Worm (Caenorhabditis elegans) whole organism, mixed stage, embryonic: ENCODE results near the gene D1086.3.

Source experiments
- M03D4.4 ChIP-seq: sonication (generic microtip); optimal IDR thresholded peaks from 2 replicates; lab custom pipeline; 2017; ENCODE audit warnings: mild to moderate bottlenecking, missing genetic modification characterization, missing compliant biosample characterization
- bed-3 ChIP-seq: fragments of 200-800 bp; sonication (Bioruptor generic); optimal IDR thresholded peaks from 3 replicates; lab custom pipeline; 2018; ENCODE audit warnings: mild to moderate bottlenecking, missing genetic modification characterization, moderate library complexity, missing compliant biosample characterization
- blmp-1 ChIP-seq: fragments of 150-350 bp; optimal IDR thresholded peaks from 2 replicates; lab custom pipeline; 2014; ENCODE audit warnings: missing biosample characterization, missing genetic modification characterization
- ceh-39 ChIP-seq: fragments of 150-350 bp; optimal IDR thresholded peaks from 2 replicates; lab custom pipeline; 2014; ENCODE audit warnings: missing biosample characterization, missing genetic modification characterization
- ceh-43 ChIP-seq: fragments of 200-800 bp; sonication (Bioruptor generic); optimal IDR thresholded peaks from 2 replicates; lab custom pipeline; 2018; ENCODE audit warnings: mild to moderate bottlenecking, missing genetic modification characterization, moderate library complexity, missing compliant biosample characterization
- ceh-83 ChIP-seq: fragments of 200-800 bp; sonication (Bioruptor generic); optimal IDR thresholded peaks from 2 replicates; lab custom pipeline; 2018; ENCODE audit warnings: mild to moderate bottlenecking, missing genetic modification characterization, missing compliant biosample characterization
- ces-1 ChIP-seq: fragments of 150-350 bp; optimal IDR thresholded peaks from 2 replicates; lab custom pipeline; 2014; ENCODE audit warnings: missing biosample characterization, missing genetic modification reagents, missing genetic modification characterization
- cnd-1 ChIP-seq: fragments of 200-800 bp; sonication (Bioruptor generic); optimal IDR thresholded peaks from 2 replicates; lab custom pipeline; 2018; ENCODE audit warnings: mild to moderate bottlenecking, missing genetic modification characterization, missing compliant biosample characterization
- drap-1 ChIP-seq: fragments of 200-800 bp; sonication (Bioruptor generic); optimal IDR thresholded peaks from 3 replicates; lab custom pipeline; 2018; ENCODE audit warnings: mild to moderate bottlenecking, missing genetic modification characterization, missing compliant biosample characterization
- elt-1 ChIP-seq: sonication (generic microtip); optimal IDR thresholded peaks from 2 replicates; lab custom pipeline; 2017; ENCODE audit warnings: missing genetic modification characterization, mild to moderate bottlenecking, missing compliant biosample characterization, antibody characterized with exemption, moderate library complexity, borderline replicate concordance; ENCODE audit not compliant: insufficient read depth
- elt-3 ChIP-seq: fragments of 150-350 bp; optimal IDR thresholded peaks from 2 replicates; lab custom pipeline; 2014; ENCODE audit warnings: missing biosample characterization, missing genetic modification characterization
- flh-1 ChIP-seq: fragments of 200-800 bp; sonication (Bioruptor generic); optimal IDR thresholded peaks from 2 replicates; lab custom pipeline; 2018; ENCODE audit warnings: mild to moderate bottlenecking, missing genetic modification characterization, moderate library complexity, missing compliant biosample characterization
- hlh-1 ChIP-seq: fragments of 150-350 bp; optimal IDR thresholded peaks from 2 replicates; lab custom pipeline; 2014; ENCODE audit warnings: missing biosample characterization, missing genetic modification reagents, missing genetic modification characterization
- lin-13 ChIP-seq: fragments of 150-350 bp; optimal IDR thresholded peaks from 2 replicates; lab custom pipeline; 2014; ENCODE audit warnings: missing biosample characterization, missing genetic modification characterization
- lin-32 ChIP-seq: fragments of 200-800 bp; sonication (Bioruptor generic); optimal IDR thresholded peaks from 2 replicates; lab custom pipeline; 2018; ENCODE audit warnings: mild to moderate bottlenecking, missing genetic modification characterization, missing compliant biosample characterization
- lsy-2 ChIP-seq: fragments of 150-350 bp; optimal IDR thresholded peaks from 2 replicates; lab custom pipeline; 2014; ENCODE audit warnings: missing biosample characterization, missing genetic modification characterization
- mab-5 ChIP-seq: fragments of 150-350 bp; optimal IDR thresholded peaks from 2 replicates; lab custom pipeline; 2014; ENCODE audit warnings: missing biosample characterization, missing genetic modification characterization
- mep-1 ChIP-seq: fragments of 150-350 bp; optimal IDR thresholded peaks from 2 replicates; lab custom pipeline; 2017; ENCODE audit warnings: missing biosample characterization, missing genetic modification reagents, missing genetic modification characterization, inconsistent platforms
- nhr-12 ChIP-seq: fragments of 150-350 bp; optimal IDR thresholded peaks from 2 replicates; lab custom pipeline; 2014; ENCODE audit warnings: missing biosample characterization, missing genetic modification characterization
- nhr-2 ChIP-seq: fragments of 150-350 bp; optimal IDR thresholded peaks from 2 replicates; lab custom pipeline; 2014; ENCODE audit warnings: missing biosample characterization, missing genetic modification characterization
- nhr-237 ChIP-seq: fragments of 150-350 bp; optimal IDR thresholded peaks from 2 replicates; lab custom pipeline; 2014; ENCODE audit warnings: missing biosample characterization, missing genetic modification characterization
- nhr-28 ChIP-seq: fragments of 150-350 bp; optimal IDR thresholded peaks from 2 replicates; lab custom pipeline; 2014; ENCODE audit warnings: missing biosample characterization, missing genetic modification characterization
- nhr-76 ChIP-seq: sonication (generic microtip); optimal IDR thresholded peaks from 2 replicates; lab custom pipeline; 2017; ENCODE audit warnings: missing biosample characterization, missing genetic modification characterization
- pha-4 ChIP-seq: fragments of 150-350 bp; optimal IDR thresholded peaks from 2 replicates; lab custom pipeline; 2018; ENCODE audit warnings: missing biosample characterization, missing genetic modification reagents, missing genetic modification characterization
- sem-2 ChIP-seq: fragments of 200-800 bp; sonication (Bioruptor generic); optimal IDR thresholded peaks from 2 replicates; lab custom pipeline; 2018; ENCODE audit warnings: mild to moderate bottlenecking, missing genetic modification characterization, missing compliant biosample characterization
- snpc-4 ChIP-seq: fragments of 150-350 bp; optimal IDR thresholded peaks from 2 replicates; lab custom pipeline; 2014; ENCODE audit warnings: missing biosample characterization, missing genetic modification characterization
- sptf-1 ChIP-seq: sonication (generic microtip); optimal IDR thresholded peaks from 2 replicates; lab custom pipeline; 2017; ENCODE audit warnings: mild to moderate bottlenecking, missing genetic modification characterization, moderate library complexity, missing compliant biosample characterization
- tbx-8 ChIP-seq: fragments of 200-800 bp; sonication (Bioruptor generic); optimal IDR thresholded peaks from 2 replicates; lab custom pipeline; 2018; ENCODE audit warnings: mild to moderate bottlenecking, missing genetic modification characterization, moderate library complexity, missing compliant biosample characterization
- unc-39 ChIP-seq: fragments of 150-350 bp; optimal IDR thresholded peaks from 2 replicates; lab custom pipeline; 2014; ENCODE audit warnings: missing biosample characterization, missing genetic modification characterization
- unc-62 ChIP-seq: fragments of 150-350 bp; optimal IDR thresholded peaks from 2 replicates; lab custom pipeline; 2014; ENCODE audit warnings: missing biosample characterization, missing genetic modification reagents, missing genetic modification characterization
- ztf-11 ChIP-seq: fragments of 150-350 bp; optimal IDR thresholded peaks from 2 replicates; lab custom pipeline; 2014; ENCODE audit warnings: missing biosample characterization, missing genetic modification characterization

The D1086.3 gene

DNA sequence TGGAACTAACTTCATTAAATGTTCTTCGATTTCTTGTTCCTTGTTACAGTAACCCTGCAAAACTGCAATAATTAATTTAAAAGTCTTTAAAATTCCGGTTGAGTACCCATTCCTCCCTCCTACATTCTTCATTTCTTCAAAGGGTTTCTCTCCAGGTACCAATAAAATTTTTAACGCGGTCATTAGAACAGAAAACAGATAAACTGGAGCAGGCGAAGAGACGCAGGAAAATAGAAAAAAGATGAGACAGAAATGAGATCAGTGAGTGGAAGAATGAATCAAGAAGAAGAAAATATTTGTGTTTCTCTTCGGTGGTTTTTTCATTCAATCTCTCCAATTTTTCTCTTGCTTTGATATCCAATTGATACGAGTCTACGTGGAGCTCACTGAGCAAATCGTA is 1.2 kb downstream of the D1086.3 start, which contains the start of gene D1086.8:
D1086.8 (plus strand) TSS at position 301 of the 400 bp plus-strand sequence.
- TF ChIP-seq lsy-2, result no peak
- TF ChIP-seq elt-1 (tag; lab: Kevin White, UChicago), result no peak
- no peak for TF ChIP-seq ceh-43 (GFP tag; lab: Kevin White, UChicago)
- TF ChIP-seq lin-32 (GFP tag; lab: Kevin White, UChicago), result no peak
- TF ChIP-seq mep-1 (tag; lab: Kevin White, UChicago), result no peak
- no peak for TF ChIP-seq hlh-1
- no peak for TF ChIP-seq mab-5

DNA sequence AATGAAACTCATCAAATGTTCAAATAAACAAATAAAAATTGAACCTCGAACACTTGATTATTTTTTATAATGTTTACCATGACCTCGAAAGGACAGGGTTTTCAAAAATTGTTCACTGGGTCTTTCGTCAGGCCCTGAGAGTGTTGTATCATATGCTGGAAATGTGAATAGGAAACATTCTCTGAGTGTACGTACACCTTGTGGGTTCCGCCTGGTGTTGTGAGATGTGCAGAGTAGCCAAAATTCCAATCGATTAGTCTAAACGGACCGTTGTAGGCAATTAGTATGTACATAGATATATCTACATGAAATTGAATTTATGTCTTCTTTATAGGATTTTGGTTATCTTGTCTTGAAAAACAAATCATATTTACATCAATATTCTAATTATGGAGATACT is 2.0 kb downstream of the D1086.3 start:
- TF ChIP-seq sem-2 (GFP tag; lab: Kevin White, UChicago) (no peak), pha-4 (tag; lab: Kevin White, UChicago) (no peak), drap-1 (GFP tag; lab: Kevin White, UChicago) (no peak), nhr-76 (tag; lab: Kevin White, UChicago) (no peak)

DNA sequence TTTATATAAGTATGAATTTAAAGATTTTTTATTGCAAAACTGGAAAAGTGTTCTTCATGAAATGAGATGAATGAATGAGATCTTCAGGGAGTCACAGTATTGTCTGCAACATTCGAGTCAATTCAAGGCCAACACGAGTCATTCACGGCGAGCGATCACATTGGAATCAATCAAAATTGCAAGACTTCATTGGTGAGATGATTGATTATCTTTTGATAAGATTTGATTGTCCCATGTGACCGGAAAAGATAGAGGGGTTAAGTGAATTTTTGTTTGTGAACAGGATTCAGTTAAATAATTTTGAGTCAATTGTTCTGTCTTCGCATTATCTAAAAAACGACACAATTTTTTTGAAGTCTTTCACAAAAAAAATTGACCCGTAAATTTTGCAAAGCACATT is 2.4 kb downstream of the D1086.3 start:
- TF ChIP-seq sem-2 (GFP tag; lab: Kevin White, UChicago) (no peak), unc-62 (peak; percentile 26)
- TF ChIP-seq, all 35 proteins: peak for 1

DNA sequence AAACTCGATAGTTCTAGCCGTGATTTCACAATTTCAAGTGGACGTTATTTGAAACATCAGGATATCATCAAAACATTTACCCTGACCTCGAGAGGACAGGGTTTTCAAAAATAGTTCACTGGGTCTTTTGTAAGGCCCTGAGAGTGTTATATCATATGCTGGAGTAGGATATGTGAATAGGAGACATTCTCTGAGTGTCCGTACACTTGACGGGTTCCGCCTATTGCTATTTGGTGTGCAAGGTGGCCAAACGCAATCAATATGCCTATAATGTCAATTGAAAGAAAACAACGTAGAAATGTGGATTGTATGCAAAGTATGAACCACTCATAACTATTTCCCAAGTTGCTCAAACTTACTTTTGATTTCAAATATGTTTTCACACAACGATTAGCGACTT is 4.8 kb downstream of the D1086.3 start:
- TF ChIP-seq unc-62 (no peak), flh-1 (GFP tag; lab: Kevin White, UChicago) (no peak), pha-4 (tag; lab: Kevin White, UChicago) (no peak), nhr-12 (tag; lab: Kevin White, UChicago) (no peak), nhr-237 (tag; lab: Kevin White, UChicago) (no peak), ces-1 (no peak)

DNA sequence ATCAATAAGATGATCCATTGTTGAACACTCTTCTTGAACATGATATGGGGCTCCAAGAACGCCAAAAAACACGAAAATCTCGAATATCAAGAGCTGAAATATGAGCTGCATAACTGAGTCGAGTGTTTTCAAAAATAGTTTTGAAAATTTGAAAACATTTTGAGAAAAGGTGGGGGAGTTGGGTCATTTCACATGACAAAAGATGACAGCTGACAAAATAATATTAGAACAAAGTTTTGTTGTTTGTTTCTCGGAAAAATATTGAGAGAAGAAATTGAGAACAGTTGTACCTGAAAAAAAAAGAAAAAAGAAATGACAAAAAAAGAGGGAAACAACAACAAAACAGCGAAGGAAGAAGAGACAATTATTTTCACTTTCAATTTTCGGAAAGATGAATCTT is 5.9 kb downstream of the D1086.3 start, which contains the start of the genes D1086.2 and D1086.1:
D1086.2 (minus strand) TSS at position 150 of the 400 bp plus-strand sequence.
D1086.1 (plus strand) TSS at position 340 of the 400 bp plus-strand sequence.
- TF ChIP-seq ceh-83 (GFP tag; lab: Kevin White, UChicago) (no peak), blmp-1 (tag; lab: Kevin White, UChicago) (no peak), lsy-2 (no peak), sptf-1 (tag; lab: Kevin White, UChicago) (no peak), sem-2 (GFP tag; lab: Kevin White, UChicago) (no peak), ceh-43 (GFP tag; lab: Kevin White, UChicago) (no peak), snpc-4 (tag; lab: Kevin White, UChicago) (no peak), ztf-11 (tag; lab: Kevin White, UChicago) (no peak), M03D4.4 (tag; lab: Kevin White, UChicago) (no peak), bed-3 (GFP tag; lab: Kevin White, UChicago) (no peak), nhr-76 (tag; lab: Kevin White, UChicago) (no peak), lin-32 (GFP tag; lab: Kevin White, UChicago) (no peak), lin-13 (no peak), cnd-1 (tag; lab: Kevin White, UChicago) (no peak)

DNA sequence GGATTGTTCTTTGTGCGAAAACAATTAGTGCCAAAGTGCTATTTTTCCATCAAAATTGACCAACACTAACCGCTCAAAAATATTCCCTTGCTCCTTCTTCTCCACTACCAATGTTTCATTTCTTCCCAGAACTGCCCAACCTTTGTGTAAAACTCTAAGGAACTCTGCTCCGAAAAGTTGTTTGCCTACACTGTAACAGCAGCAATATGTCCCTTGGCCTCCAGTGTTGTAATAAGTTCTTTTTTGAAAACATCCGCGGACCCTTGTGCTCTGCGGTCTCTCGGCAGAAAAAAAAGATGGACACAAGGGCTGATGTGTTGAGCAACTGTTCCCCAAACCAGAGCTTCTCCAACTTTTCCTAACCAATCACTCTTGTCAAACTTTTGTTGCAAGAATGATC is 8.3 kb downstream of the D1086.3 start, which contains the start of gene D1086.12:
D1086.12 (plus strand) TSS at position 301 of the 400 bp plus-strand sequence.
- TF ChIP-seq elt-1 (tag; lab: Kevin White, UChicago) (no peak), nhr-237 (tag; lab: Kevin White, UChicago) (no peak), nhr-12 (tag; lab: Kevin White, UChicago) (no peak), ces-1 (no peak), lin-13 (no peak), hlh-1 (peak; percentile 90), nhr-2 (tag; lab: Kevin White, UChicago) (no peak), flh-1 (GFP tag; lab: Kevin White, UChicago) (no peak)
- TF ChIP-seq, all 35 proteins: peak for 1

DNA sequence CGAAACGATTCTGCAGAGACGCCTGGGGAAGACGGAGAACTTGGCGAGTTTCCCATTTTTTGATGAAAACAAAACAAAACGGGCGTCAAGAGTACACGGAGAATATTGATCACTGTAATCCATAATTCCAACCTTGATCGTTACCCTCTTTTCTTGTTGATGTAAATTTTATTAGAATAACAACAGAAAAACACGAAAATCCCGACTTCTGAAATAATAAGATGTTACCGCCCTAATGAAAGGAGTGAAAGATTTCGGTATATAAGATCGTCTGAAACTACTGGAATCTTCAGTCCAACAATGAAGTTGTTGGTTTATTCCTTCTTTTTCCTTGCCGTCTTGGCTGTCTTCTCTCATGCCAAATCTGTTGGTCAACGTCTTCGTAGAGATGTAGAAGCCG is 11.4 kb downstream of the D1086.3 start, which contains the start of gene D1086.9:
D1086.9 (plus strand) TSS at position 301 of the 400 bp plus-strand sequence.
- TF ChIP-seq flh-1 (GFP tag; lab: Kevin White, UChicago) (no peak), mab-5 (no peak), pha-4 (tag; lab: Kevin White, UChicago) (no peak), elt-3 (tag; lab: Kevin White, UChicago) (no peak), ces-1 (no peak), mep-1 (tag; lab: Kevin White, UChicago) (no peak), M03D4.4 (tag; lab: Kevin White, UChicago) (no peak), nhr-28 (tag; lab: Kevin White, UChicago) (no peak), nhr-76 (tag; lab: Kevin White, UChicago) (no peak), snpc-4 (tag; lab: Kevin White, UChicago) (no peak), ceh-39 (tag; lab: Kevin White, UChicago) (no peak), unc-39 (tag; lab: Kevin White, UChicago) (no peak), nhr-12 (tag; lab: Kevin White, UChicago) (no peak), ceh-83 (GFP tag; lab: Kevin White, UChicago) (no peak), tbx-8 (GFP tag; lab: Kevin White, UChicago) (no peak)
